Worm (Caenorhabditis elegans) whole organism, L2 larva: Measurements from ENCODE around the gene F47B7.5.

Experiments used
- ama-1 ChIP-seq: fragments of 150-350 bp; optimal IDR thresholded peaks from 2 replicates; lab custom pipeline; 2018; ENCODE audit warnings: inconsistent platforms
- elt-1 ChIP-seq: fragments of 150-350 bp; optimal IDR thresholded peaks from 2 replicates; lab custom pipeline; 2014; ENCODE audit warnings: missing biosample characterization, missing genetic modification characterization
- elt-3 ChIP-seq: sonication (generic microtip); optimal IDR thresholded peaks from 2 replicates; lab custom pipeline; 2017; ENCODE audit warnings: missing biosample characterization, missing genetic modification characterization
- lin-11 ChIP-seq: fragments of 150-350 bp; sonication (generic microtip); optimal IDR thresholded peaks from 2 replicates; lab custom pipeline; 2014; ENCODE audit warnings: missing biosample characterization, missing genetic modification characterization, inconsistent platforms, mixed read lengths
- mbf-1 ChIP-seq: sonication (generic microtip); optimal IDR thresholded peaks from 2 replicates; lab custom pipeline; 2017; ENCODE audit warnings: missing biosample characterization, missing genetic modification characterization
- nhr-11 ChIP-seq: fragments of 150-350 bp; optimal IDR thresholded peaks from 2 replicates; lab custom pipeline; 2014; ENCODE audit warnings: missing biosample characterization, missing genetic modification characterization
- nhr-237 ChIP-seq: fragments of 150-350 bp; optimal IDR thresholded peaks from 2 replicates; lab custom pipeline; 2014; ENCODE audit warnings: missing biosample characterization, missing genetic modification characterization
- skn-1 ChIP-seq: sonication (generic microtip); optimal IDR thresholded peaks from 2 replicates; lab custom pipeline; 2017; ENCODE audit warnings: missing biosample characterization, missing genetic modification characterization
- sma-9 ChIP-seq, 2 experiments: fragments of 150-350 bp in 1 of 2; sonication (generic microtip) in 1 of 2; optimal IDR thresholded peaks; 2 replicates each; lab custom pipeline; 2014 to 2016; ENCODE audit warnings: missing genetic modification characterization in 2 of 2, mild to moderate bottlenecking in 1 of 2, missing biosample characterization in 1 of 2, missing compliant biosample characterization in 1 of 2, missing genetic modification reagents in 1 of 2, moderate library complexity in 1 of 2
- unc-39 ChIP-seq: fragments of 150-350 bp; optimal IDR thresholded peaks from 2 replicates; lab custom pipeline; 2014; ENCODE audit warnings: missing biosample characterization, missing genetic modification characterization

DNA sequence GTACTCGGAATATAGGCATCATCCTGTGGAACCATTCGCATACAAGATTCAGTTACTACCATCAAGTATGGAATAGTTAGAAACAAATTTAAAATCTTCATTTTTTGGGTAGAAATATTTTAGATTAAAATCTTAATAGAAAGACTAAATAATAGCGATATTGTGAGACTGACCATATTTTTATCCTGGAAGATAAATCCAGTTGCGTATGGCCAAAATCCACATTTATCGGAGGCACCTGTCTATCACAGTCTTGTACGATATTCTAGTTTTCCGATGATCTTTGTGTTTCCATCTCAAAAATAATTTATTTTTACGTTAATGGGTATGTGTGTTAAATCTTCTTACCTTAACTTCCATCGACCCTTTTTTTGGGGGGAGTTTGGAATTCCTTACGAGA is 4.3 kb downstream of the F47B7.5 start, which contains the start of gene F47B7.3:
- TF ChIP-seq nhr-237 (tag; lab: Kevin White, UChicago) (no peak), skn-1 (tag; lab: Kevin White, UChicago) (no peak), lin-11 (tag; lab: Kevin White, UChicago) (no peak), ama-1 (lab: Kevin White, UChicago) (no peak), elt-3 (tag; lab: Kevin White, UChicago) (no peak), sma-9 (GFP tag; optimal IDR thresholded peaks at IDR 0.05; lab: Kevin White, UChicago) (no peak), sma-9 (tag; optimal IDR thresholded peaks at IDR 0.05; lab: Kevin White, UChicago) (no peak), nhr-11 (tag; lab: Kevin White, UChicago) (no peak), unc-39 (no peak), elt-1 (tag; lab: Kevin White, UChicago) (no peak), mbf-1 (tag; lab: Kevin White, UChicago) (no peak)
